Worm (Caenorhabditis elegans): ENCODE results near the gene lido-13.

Gene lido-13

DNA sequence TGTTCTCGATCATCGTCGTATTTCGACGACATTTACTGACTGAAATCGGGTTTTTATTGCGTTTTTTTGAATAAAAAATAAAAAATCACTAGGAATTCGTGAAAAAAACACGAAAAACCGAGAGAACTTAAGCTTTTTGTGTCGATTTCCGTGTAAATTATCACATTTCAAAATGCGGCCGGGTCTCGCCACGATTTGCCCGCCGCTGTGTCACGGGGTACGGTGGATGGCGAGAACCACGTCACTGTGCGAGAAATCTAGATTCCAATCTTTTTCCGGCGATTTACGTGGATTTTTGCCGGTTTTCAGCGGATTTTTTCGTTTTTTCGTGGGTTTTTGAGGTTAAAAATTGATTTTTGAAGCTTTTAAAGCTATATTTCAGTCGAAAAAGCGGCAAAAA lies 22.8 kb upstream of the lido-13 start, which contains the start of gene Y25C1A.8 (continued):
- TF ChIP-seq Y105C5A.15 (GFP tag; IDR thresholded peaks at IDR 0.05) (no peak), nhr-6 (tag; optimal IDR thresholded peaks at IDR 0.05) (peak; percentile 82)

DNA sequence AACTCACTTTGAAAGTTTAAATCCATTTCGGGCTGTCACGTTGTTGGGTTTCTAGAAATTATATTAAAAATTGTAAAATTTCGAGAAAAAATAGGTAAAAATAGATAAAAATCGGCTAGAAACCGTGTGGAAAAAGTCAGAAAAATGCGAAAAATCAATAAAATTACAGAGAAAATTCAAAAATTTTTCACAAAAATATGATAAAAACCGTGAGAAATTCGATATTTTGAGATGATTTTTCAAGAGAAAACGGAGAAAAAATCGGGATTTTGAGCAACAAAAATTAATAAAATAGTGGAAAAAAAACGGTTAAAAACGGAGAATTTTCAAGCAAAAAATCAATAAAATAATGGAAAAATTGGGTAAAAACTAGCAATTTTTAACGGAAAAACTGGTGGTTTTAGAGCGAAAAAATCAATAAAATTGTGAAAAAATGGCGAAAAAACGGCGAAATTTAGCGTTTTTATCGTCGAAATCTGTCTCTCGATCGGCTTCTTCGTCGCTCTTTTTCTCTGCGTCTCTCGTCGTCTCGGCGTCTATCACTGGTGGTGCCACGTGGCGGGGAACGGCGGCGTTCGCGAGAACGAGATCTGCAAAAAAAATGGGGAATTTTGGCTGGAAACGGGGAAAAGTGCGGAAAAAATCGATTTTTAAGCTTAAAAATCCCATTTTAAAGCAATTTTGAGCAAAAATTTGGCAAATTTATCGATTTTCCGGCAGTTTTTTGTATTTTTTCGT lies 17.1 kb upstream of the lido-13 start, which contains the start of gene Y25C1A.7:
Gene Y25C1A.7, minus strand, starts transcription at position 51 of the 738 bp plus-strand sequence.
- TF ChIP-seq set-16 (GFP tag; IDR thresholded peaks at IDR 0.05) (no peak), nhr-77 (tag; optimal IDR thresholded peaks at IDR 0.05) (no peak), unc-130 (GFP tag; optimal IDR thresholded peaks at IDR 0.05) (no peak), mdt-29 (GFP tag; IDR thresholded peaks at IDR 0.05) (no peak), daf-8 (GFP tag; IDR thresholded peaks at IDR 0.05) (no peak), nhr-28 (tag; optimal IDR thresholded peaks at IDR 0.05) (no peak), Y105C5A.15 (GFP tag; IDR thresholded peaks at IDR 0.05) (no peak), mes-2 (tag; optimal IDR thresholded peaks at IDR 0.05; ENCODE audit: poor library complexity, severe bottlenecking) (peak; percentile 35)

DNA sequence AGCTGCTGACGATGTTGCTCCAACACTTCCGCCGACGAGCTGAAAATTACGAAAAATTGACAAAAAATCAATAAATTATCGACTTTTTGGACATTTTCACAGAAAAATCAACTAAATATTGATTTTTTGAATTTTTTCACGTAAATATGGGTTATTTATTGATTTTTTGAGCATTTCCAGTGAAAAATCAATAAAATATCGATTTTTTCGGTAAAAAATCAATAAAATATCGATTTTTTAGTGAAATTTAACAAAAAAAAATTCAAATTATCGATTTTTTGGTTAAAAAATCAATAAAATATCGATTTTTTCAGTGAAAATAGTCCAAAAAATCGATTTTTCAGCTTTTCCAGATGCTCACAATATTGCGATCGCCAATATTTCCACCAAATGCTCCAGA lies 16.1 kb upstream of the lido-13 start:
- peak; percentile 95 for TF ChIP-seq ceh-28 (tag; optimal IDR thresholded peaks at IDR 0.05)
- TF ChIP-seq ztf-7 (tag; optimal IDR thresholded peaks at IDR 0.05) = no peak
- no peak for TF ChIP-seq jun-1 (tag; optimal IDR thresholded peaks at IDR 0.05)
- no peak for TF ChIP-seq nhr-41 (GFP tag; IDR thresholded peaks at IDR 0.05)
- TF ChIP-seq Y48G9A.11 (GFP tag; IDR thresholded peaks at IDR 0.05) = no peak

DNA sequence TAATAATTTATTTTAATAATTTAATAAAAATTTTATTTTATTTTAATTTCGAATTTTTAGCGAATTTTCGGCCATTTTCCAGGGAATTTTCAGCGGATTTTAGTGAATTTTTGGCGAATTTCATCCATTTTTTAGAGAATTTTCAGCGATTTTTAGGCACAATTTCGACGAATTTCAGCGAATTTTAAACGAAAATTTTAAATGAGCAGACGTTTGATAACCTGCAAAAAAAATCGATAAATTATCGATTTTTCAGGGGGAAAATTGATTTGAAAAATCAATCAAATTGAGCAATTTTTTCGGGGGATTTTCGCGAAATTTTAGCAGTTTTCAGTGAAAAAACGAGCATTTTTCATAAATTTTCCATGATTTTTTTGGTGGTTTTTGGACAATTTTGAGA lies 14.5 kb upstream of the lido-13 start:
- TF ChIP-seq attf-4 (tag; optimal IDR thresholded peaks at IDR 0.05) (no peak), ceh-28 (tag; optimal IDR thresholded peaks at IDR 0.05) (peak; percentile 55), aha-1 (tag) (peak; percentile 61), daf-16 (GFP tag; optimal IDR thresholded peaks at IDR 0.05) (no peak), daf-16 (tag; optimal IDR thresholded peaks at IDR 0.05) (no peak), nhr-111 (GFP tag; optimal IDR thresholded peaks at IDR 0.05) (no peak), ceh-44 (GFP tag; IDR thresholded peaks at IDR 0.05) (no peak), snpc-4 (tag; optimal IDR thresholded peaks at IDR 0.05) (no peak), rbr-2 (tag; optimal IDR thresholded peaks at IDR 0.05) (no peak), D1046.2 (GFP tag; IDR thresholded peaks at IDR 0.05) (no peak)

DNA sequence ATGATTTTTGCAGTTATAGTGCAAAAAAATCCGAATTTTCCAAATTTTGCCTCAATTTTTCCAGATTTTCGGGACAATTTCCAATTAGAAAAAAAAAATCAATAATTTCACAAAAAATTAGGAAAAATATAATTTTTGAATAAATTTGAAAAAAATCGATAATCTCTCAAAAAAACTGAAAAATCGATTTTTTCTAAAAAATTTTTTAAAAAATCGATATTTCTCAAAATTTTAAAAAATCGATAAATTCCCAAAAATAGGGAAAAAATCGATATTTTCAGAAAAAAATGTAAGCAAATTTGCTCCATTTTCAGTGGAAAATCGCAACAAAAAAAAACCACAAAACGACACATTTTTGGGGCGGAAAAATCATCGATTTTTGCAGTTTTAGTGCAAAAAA lies 13.8 kb upstream of the lido-13 start:
- TF ChIP-seq jun-1 (tag; optimal IDR thresholded peaks at IDR 0.05) = no peak
- TF ChIP-seq ceh-28 (tag; optimal IDR thresholded peaks at IDR 0.05) = no peak
- peak; percentile 86 for TF ChIP-seq aha-1 (tag)
- no peak for TF ChIP-seq lsy-2 (tag; optimal IDR thresholded peaks at IDR 0.05)

DNA sequence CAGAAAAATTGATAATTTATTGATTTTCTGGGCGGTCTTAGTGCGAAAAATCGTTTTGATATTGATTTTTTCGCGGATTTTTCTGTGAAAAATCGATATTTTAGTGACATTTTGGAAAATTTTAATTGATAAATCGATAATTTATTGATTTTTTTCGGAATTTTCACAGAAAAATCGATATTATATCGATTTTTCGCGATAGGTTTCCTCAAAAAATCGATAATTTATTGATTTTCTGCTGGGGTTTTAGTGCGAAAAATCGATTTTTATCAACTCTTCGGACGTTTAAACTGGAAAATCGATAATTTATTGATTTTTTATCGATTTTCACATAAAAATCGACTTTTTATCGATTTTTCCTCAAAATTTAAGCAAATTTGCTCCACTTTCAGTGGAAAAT lies 13.3 kb upstream of the lido-13 start:
- TF ChIP-seq unc-39 (tag; optimal IDR thresholded peaks at IDR 0.05) (no peak), ceh-28 (tag; optimal IDR thresholded peaks at IDR 0.05) (peak; percentile 96)

DNA sequence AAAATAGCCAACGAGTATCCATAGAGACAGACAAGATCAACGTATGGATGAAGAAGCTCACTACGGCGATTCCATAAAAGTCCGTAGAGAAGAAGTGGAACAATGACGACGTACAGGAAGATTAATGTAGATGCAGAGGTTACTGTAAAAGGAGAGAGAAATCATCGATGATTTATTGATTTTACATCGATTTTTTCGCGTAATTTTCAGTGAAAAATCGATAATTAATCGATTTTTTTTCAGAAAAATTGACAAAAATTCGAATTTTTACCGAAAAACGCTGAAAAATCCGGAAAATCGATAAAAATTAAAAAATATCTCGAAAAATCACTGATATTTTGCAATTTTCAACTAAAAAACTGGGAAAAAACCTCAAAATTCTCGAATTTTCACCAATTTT lies 12.3 kb upstream of the lido-13 start:
- TF ChIP-seq ZK546.5 (tag; optimal IDR thresholded peaks at IDR 0.05) (no peak), ceh-20 (GFP tag; IDR thresholded peaks at IDR 0.05) (no peak), ceh-28 (tag; optimal IDR thresholded peaks at IDR 0.05) (peak; percentile 81), nhr-77 (tag; optimal IDR thresholded peaks at IDR 0.05) (no peak)

DNA sequence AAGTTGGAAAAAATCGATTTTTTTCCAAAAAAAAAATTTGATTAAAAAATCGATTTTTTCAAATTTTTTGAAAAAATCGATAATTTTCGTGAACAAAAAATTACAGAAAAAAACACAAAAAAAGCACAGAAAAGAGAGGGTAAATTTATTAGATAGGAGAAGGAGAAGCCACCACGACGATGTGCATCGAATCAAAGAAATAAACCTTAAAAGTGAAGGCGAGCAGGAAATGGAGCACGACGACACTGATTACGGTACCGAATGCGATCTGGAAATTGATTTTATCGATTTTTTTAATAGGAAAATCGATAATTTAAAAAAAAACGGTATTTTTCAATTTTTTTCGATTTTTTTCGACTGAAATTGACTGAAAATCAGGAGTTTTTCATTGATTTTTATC lies 11.0 kb upstream of the lido-13 start:
- TF ChIP-seq lin-38 (GFP tag; IDR thresholded peaks at IDR 0.05) (no peak), cey-2 (tag; optimal IDR thresholded peaks at IDR 0.05; ENCODE audit: borderline replicate concordance, insufficient read depth) (no peak), ceh-28 (tag; optimal IDR thresholded peaks at IDR 0.05) (peak; percentile 12)

Measured in whole organism, L4 larva.